Fruit fly (Drosophila melanogaster): ENCODE measurements around the gene Hr78.
A peak's percentile ranks its signal among the peaks of the same experiment; 100 is the strongest.

The Hr78 gene

dm6 chr3L:21453623-21454022 is 43.7 kb downstream of the Hr78 start:
- TF ChIP-seq CG17806 (tag; optimal IDR thresholded peaks at IDR 0.05) = peak; percentile 72
- peak; percentile 65 for TF ChIP-seq CG15710 (tag; optimal IDR thresholded peaks at IDR 0.05)
- TF ChIP-seq CG13204 (GFP tag; optimal IDR thresholded peaks at IDR 0.05) = no peak
- no peak for TF ChIP-seq EcR (GFP tag; optimal IDR thresholded peaks at IDR 0.05)
- 0 out of 3 replicates have a peak, but pooled peaks have one; percentile 23 for TF ChIP-seq CG4496 (GFP tag; IDR thresholded peaks at IDR 0.05)
- no peak for TF ChIP-seq Ets98B (GFP tag; IDR thresholded peaks at IDR 0.05)
- peak; percentile 70 for TF ChIP-seq CG9948 (tag; optimal IDR thresholded peaks at IDR 0.05)
- TF ChIP-seq CG10348 (GFP tag; IDR thresholded peaks at IDR 0.05) = no peak
- peak; percentile 56 for TF ChIP-seq CG14655 (GFP tag; optimal IDR thresholded peaks at IDR 0.05)
- peak; percentile 61 for TF ChIP-seq CG34367 (tag; optimal IDR thresholded peaks at IDR 0.05)
- TF ChIP-seq gl (tag; optimal IDR thresholded peaks at IDR 0.05) = peak; percentile 32
- TF ChIP-seq CG8159 (tag; optimal IDR thresholded peaks at IDR 0.05) = peak; percentile 71
- peak; percentile 70 for TF ChIP-seq Pif1A (GFP tag; optimal IDR thresholded peaks at IDR 0.05)
- TF ChIP-seq Snoo (tag; optimal IDR thresholded peaks at IDR 0.05) = no peak
- TF ChIP-seq Pif1B (GFP tag; optimal IDR thresholded peaks at IDR 0.05) = peak; percentile 57
- TF ChIP-seq CG8301 (tag; optimal IDR thresholded peaks at IDR 0.05) = peak; percentile 34

DNA sequence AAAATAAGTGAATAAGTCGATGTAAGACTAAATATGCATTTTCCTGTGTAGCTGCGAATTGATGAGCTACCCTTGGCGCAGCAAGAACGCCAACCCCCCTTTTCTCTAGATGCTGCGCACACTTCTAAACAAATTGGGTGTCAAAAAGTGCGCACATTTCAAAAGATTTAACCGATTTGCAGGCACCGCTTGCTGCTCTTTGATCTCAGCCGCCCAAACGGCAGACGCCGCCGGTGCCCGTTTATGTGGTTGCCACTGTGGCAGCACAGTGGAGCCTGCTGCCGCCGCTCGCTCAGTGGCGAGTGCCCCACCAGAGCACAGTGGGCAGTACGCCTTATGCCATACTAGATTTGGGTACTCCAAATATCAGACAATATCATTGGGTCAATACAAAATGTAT is 46.8 kb downstream of the Hr78 start:
- TF ChIP-seq Ets98B (GFP tag; IDR thresholded peaks at IDR 0.05) (no peak), Snoo (tag; optimal IDR thresholded peaks at IDR 0.05) (no peak), CG8301 (tag; optimal IDR thresholded peaks at IDR 0.05) (no peak), CG32121 (GFP tag; IDR thresholded peaks at IDR 0.05) (no peak), rn (GFP tag; IDR thresholded peaks at IDR 0.05) (no peak), gl (tag; optimal IDR thresholded peaks at IDR 0.05) (no peak), CG15710 (tag; optimal IDR thresholded peaks at IDR 0.05) (no peak), CG17806 (tag; optimal IDR thresholded peaks at IDR 0.05) (no peak), EcR (GFP tag; optimal IDR thresholded peaks at IDR 0.05) (no peak), CG34367 (tag; optimal IDR thresholded peaks at IDR 0.05) (no peak)

dm6 chr3L:21449336-21449735 is 48.0 kb downstream of the Hr78 start:
- no peak for TF ChIP-seq rn (GFP tag; IDR thresholded peaks at IDR 0.05)
- TF ChIP-seq CG9948 (tag; optimal IDR thresholded peaks at IDR 0.05) = no peak
- no peak for TF ChIP-seq Pif1A (GFP tag; optimal IDR thresholded peaks at IDR 0.05)
- TF ChIP-seq CG34367 (tag; optimal IDR thresholded peaks at IDR 0.05) = no peak
- TF ChIP-seq fd96Ca (GFP tag; IDR thresholded peaks at IDR 0.05) = no peak
- no peak for TF ChIP-seq gl (tag; optimal IDR thresholded peaks at IDR 0.05)
- TF ChIP-seq CG8301 (tag; optimal IDR thresholded peaks at IDR 0.05) = no peak
- TF ChIP-seq CG15710 (tag; optimal IDR thresholded peaks at IDR 0.05) = no peak
- no peak for TF ChIP-seq CG14655 (GFP tag; optimal IDR thresholded peaks at IDR 0.05)
- no peak for TF ChIP-seq EcR (GFP tag; optimal IDR thresholded peaks at IDR 0.05)
- TF ChIP-seq CG4496 (GFP tag; IDR thresholded peaks at IDR 0.05) = no peak
- TF ChIP-seq CG13204 (GFP tag; optimal IDR thresholded peaks at IDR 0.05) = no peak
- TF ChIP-seq CG17806 (tag; optimal IDR thresholded peaks at IDR 0.05) = no peak

- TF ChIP-seq CG14655 (GFP tag; optimal IDR thresholded peaks at IDR 0.05) (no peak), Pif1B (GFP tag; optimal IDR thresholded peaks at IDR 0.05) (no peak), CG15710 (tag; optimal IDR thresholded peaks at IDR 0.05) (no peak), gl (tag; optimal IDR thresholded peaks at IDR 0.05) (no peak), D1 (tag; optimal IDR thresholded peaks at IDR 0.05) (no peak), Snoo (tag; optimal IDR thresholded peaks at IDR 0.05) (no peak), CG8301 (tag; optimal IDR thresholded peaks at IDR 0.05) (no peak), EcR (GFP tag; optimal IDR thresholded peaks at IDR 0.05) (no peak), CG8159 (tag; optimal IDR thresholded peaks at IDR 0.05) (no peak), CG34367 (tag; optimal IDR thresholded peaks at IDR 0.05) (no peak), CG9948 (tag; optimal IDR thresholded peaks at IDR 0.05) (no peak), Pif1A (GFP tag; optimal IDR thresholded peaks at IDR 0.05) (no peak), rn (GFP tag; IDR thresholded peaks at IDR 0.05) (no peak), CG4496 (GFP tag; IDR thresholded peaks at IDR 0.05) (no peak; the same call in 2 of the 3 replicates)
Observed at dm6 chr3L:21445704-21446103, 51.6 kb downstream of the Hr78 start, which contains the start of gene Syx7. Gene Syx7 (plus strand): TSS chr3L:21445834.

dm6 chr3L:21444719-21445118 is 52.6 kb downstream of the Hr78 start, which contains the start of gene Alp1:
Gene Alp1 (minus strand): TSS chr3L:21444819.
- TF ChIP-seq EcR (GFP tag; optimal IDR thresholded peaks at IDR 0.05) (no peak), CG15710 (tag; optimal IDR thresholded peaks at IDR 0.05) (no peak), CG4496 (GFP tag; IDR thresholded peaks at IDR 0.05) (no peak), Pif1A (GFP tag; optimal IDR thresholded peaks at IDR 0.05) (no peak), Snoo (tag; optimal IDR thresholded peaks at IDR 0.05) (no peak)

Data from whole organism, pupa.